Worm (Caenorhabditis elegans): ENCODE data around the gene C05C9.2.
"Not testable (repeated sequence)": the region's sequence is repeated elsewhere in the genome, so short reads cannot be mapped to it uniquely, and the experiment has no call there.

DNA sequence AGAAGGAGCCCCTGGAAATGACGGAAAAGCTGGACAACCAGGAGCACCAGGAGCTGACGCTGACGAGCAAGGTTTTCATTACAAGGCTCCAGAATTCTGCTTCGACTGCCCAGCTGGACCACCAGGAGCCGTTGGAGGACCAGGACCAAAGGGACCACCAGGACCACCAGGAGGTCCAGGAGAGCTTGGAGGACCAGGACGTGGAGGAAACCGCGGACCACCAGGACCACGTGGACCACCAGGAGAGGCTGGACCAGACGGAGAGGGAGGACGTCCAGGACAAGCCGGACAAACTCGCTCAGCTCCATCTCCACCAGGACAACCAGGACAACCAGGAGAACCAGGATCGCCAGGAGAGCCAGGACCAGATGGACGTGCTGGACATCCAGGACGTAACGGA, 47.0 kb downstream of the C05C9.2 start:
- not testable (repeated sequence) for TF ChIP-seq ZK546.5 (tag; optimal IDR thresholded peaks at IDR 0.05); egl-27 (tag; optimal IDR thresholded peaks at IDR 0.05); zag-1 (tag; optimal IDR thresholded peaks at IDR 0.05); unc-39 (tag; optimal IDR thresholded peaks at IDR 0.05); unc-62 (GFP tag; optimal IDR thresholded peaks at IDR 0.05 in 1 of 2); unc-62 (tag; optimal IDR thresholded peaks at IDR 0.05); unc-130 (GFP tag; optimal IDR thresholded peaks at IDR 0.05); aha-1 (tag); ceh-82 (tag; optimal IDR thresholded peaks at IDR 0.05); snpc-4 (tag; optimal IDR thresholded peaks at IDR 0.05); lsy-2 (tag; optimal IDR thresholded peaks at IDR 0.05); skn-1 (tag; optimal IDR thresholded peaks at IDR 0.05); Y5F2A.4 (GFP tag; optimal IDR thresholded peaks at IDR 0.05)
